Worm (Caenorhabditis elegans) whole organism, young adult: ENCODE measurements around the gene Y54F10BM.21.

Experiments used
- ama-1 ChIP-seq, 3 experiments: fragments of 150-350 bp in 1 of 3; sonication (generic microtip) in 2 of 3; optimal IDR thresholded peaks; 2 replicates each; lab custom pipeline; 2014 to 2018; ENCODE audit warnings: missing biosample characterization in 2 of 3, missing genetic modification characterization in 2 of 3, missing genetic modification reagents in 2 of 3
- aptf-2 ChIP-seq: fragments of 200-800 bp; sonication (Bioruptor generic); conservative IDR thresholded peaks from 2 replicates; pipeline ENCODE4 v1.3.6; 2022; ENCODE audit warnings: missing genetic modification reagents, missing genetic modification characterization, missing compliant biosample characterization
- attf-5 ChIP-seq: fragments of 200-800 bp; sonication (Bioruptor generic); optimal IDR thresholded peaks from 2 replicates; lab custom pipeline; 2018; ENCODE audit warnings: mild to moderate bottlenecking, missing genetic modification characterization, missing compliant biosample characterization
- bed-1 ChIP-seq: fragments of 200-800 bp; sonication (Bioruptor generic); IDR thresholded peaks from 2 replicates; pipeline ENCODE4 v1.3.6; 2022; ENCODE audit warnings: missing genetic modification reagents, missing genetic modification characterization, missing compliant biosample characterization
- pbrm-1 ChIP-seq: fragments of 200-800 bp; sonication (Bioruptor generic); IDR thresholded peaks from 2 replicates; pipeline ENCODE4 v1.3.6; 2022; ENCODE audit warnings: missing genetic modification reagents, missing genetic modification characterization, missing compliant biosample characterization
- rec-8 ChIP-seq, 2 experiments: sonication (generic microtip); optimal IDR thresholded peaks; 2 replicates each; lab custom pipeline; 2016; ENCODE audit warnings: mild to moderate bottlenecking in 2 of 2, missing genetic modification characterization in 2 of 2, missing genetic modification reagents in 2 of 2, missing genotype in 2 of 2, missing biosample characterization in 1 of 2, missing compliant biosample characterization in 1 of 2, moderate library complexity in 1 of 2
- rpc-1 ChIP-seq, 2 experiments: fragments of 150-350 bp in 1 of 2; sonication (generic microtip) in 1 of 2; optimal IDR thresholded peaks; 2 replicates each; lab custom pipeline; 2014 to 2018; ENCODE audit warnings: missing biosample characterization in 1 of 2, missing genetic modification characterization in 1 of 2, missing genetic modification reagents in 1 of 2, missing genotype in 1 of 2
- snpc-4 ChIP-seq, 5 experiments: fragments of 150-350 bp in 1 of 5; sonication (generic microtip) in 4 of 5; optimal IDR thresholded peaks; 2 replicates each; lab custom pipeline; 2014 to 2018; ENCODE audit warnings: missing genetic modification characterization in 5 of 5, missing biosample characterization in 3 of 5, antibody characterized with exemption in 2 of 5, mild to moderate bottlenecking in 2 of 5, missing compliant biosample characterization in 2 of 5, missing genotype in 2 of 5, moderate library complexity in 2 of 5, missing genetic modification reagents in 1 of 5
- unc-130 ChIP-seq: sonication (generic microtip); optimal IDR thresholded peaks from 2 replicates; lab custom pipeline; 2016; ENCODE audit warnings: missing genetic modification reagents, missing genetic modification characterization, missing compliant biosample characterization
- unc-62 ChIP-seq: fragments of 150-350 bp; optimal IDR thresholded peaks from 2 replicates; lab custom pipeline; 2014; ENCODE audit warnings: missing biosample characterization, missing genetic modification reagents, missing genetic modification characterization
- ztf-25 ChIP-seq: fragments of 200-800 bp; sonication (Bioruptor generic); IDR thresholded peaks from 2 replicates; pipeline ENCODE4 v1.3.6; 2022; ENCODE audit warnings: missing genetic modification reagents, missing genetic modification characterization, missing compliant biosample characterization

DNA sequence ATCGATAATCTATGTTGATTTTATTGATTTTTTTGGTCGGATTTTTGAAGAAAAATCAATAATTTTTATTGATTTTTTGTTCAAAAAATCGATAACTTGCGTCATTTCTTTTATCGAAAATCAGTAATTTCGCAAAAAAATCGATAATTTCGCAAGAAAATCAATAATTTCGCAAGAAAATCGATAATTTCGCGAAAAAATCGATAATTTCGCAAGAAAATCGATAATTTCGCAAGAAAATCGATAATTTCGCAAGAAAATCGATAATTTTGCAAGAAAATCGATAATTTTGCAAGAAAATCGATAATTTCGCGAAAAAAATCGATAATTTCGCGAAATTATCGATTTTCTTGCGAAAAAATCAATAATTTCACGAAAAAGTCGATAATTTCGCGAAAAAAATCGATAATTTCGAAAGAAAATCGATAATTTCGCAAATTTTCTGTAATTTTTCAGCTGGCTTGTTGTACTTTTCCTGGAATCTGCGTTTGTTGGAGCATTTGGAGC, 6.5 kb downstream of the Y54F10BM.21 start:
- TF ChIP-seq bed-1 (no peak), pbrm-1 (GFP tag; lab: Robert Waterston, UW) (no peak), rec-8 (tag; optimal IDR thresholded peaks at IDR 0.05; lab: Kevin White, UChicago) (no peak), ama-1 (optimal IDR thresholded peaks at IDR 0.05; lab: Kevin White, UChicago) (no peak), ama-1 (GFP tag; optimal IDR thresholded peaks at IDR 0.05; lab: Kevin White, UChicago) (no peak), aptf-2 (GFP tag; lab: Robert Waterston, UW) (no peak), rpc-1 (optimal IDR thresholded peaks at IDR 0.05; lab: Kevin White, UChicago) (no peak), rpc-1 (tag; optimal IDR thresholded peaks at IDR 0.05; lab: Kevin White, UChicago) (no peak), unc-62 (GFP tag; lab: Kevin White, UChicago) (no peak), snpc-4 (GFP tag; optimal IDR thresholded peaks at IDR 0.05; lab: Kevin White, UChicago) (no peak), snpc-4 (tag; optimal IDR thresholded peaks at IDR 0.05; lab: Kevin White, UChicago) (no peak), attf-5 (GFP tag; lab: Kevin White, UChicago) (no peak), unc-130 (GFP tag; lab: Kevin White, UChicago) (no peak), ztf-25 (no peak)
